Worm (Caenorhabditis elegans) whole organism, late embryonic: Measurements from ENCODE around the gene rif-1.2.

Source experiments
- C38D4.7 ChIP-seq: fragments of 200-800 bp; sonication (Bioruptor generic); optimal IDR thresholded peaks from 2 replicates; lab custom pipeline; 2018; ENCODE audit warnings: mild to moderate bottlenecking, missing genetic modification characterization, moderate library complexity, missing compliant biosample characterization
- F13H6.1 ChIP-seq: sonication (generic microtip); optimal IDR thresholded peaks from 2 replicates; lab custom pipeline; 2016; ENCODE audit warnings: missing genetic modification characterization, missing compliant biosample characterization
- K02D7.2 ChIP-seq: sonication (generic microtip); optimal IDR thresholded peaks from 2 replicates; lab custom pipeline; 2017; ENCODE audit warnings: mild to moderate bottlenecking, missing genetic modification characterization, missing compliant biosample characterization
- K09A11.1 ChIP-seq: sonication (generic microtip); optimal IDR thresholded peaks from 2 replicates; lab custom pipeline; 2017; ENCODE audit warnings: antibody characterized with exemption, mild to moderate bottlenecking, missing genetic modification characterization, missing compliant biosample characterization; ENCODE audit not compliant: insufficient read depth
- Y22D7AL.16 ChIP-seq: sonication (generic microtip); optimal IDR thresholded peaks from 2 replicates; lab custom pipeline; 2016; ENCODE audit warnings: missing genetic modification characterization, missing compliant biosample characterization
- ceh-14 ChIP-seq: sonication (generic microtip); optimal IDR thresholded peaks from 2 replicates; lab custom pipeline; 2016; ENCODE audit warnings: missing genotype, missing genetic modification characterization, missing compliant biosample characterization
- ceh-18 ChIP-seq: sonication (generic microtip); optimal IDR thresholded peaks from 2 replicates; lab custom pipeline; 2016; ENCODE audit warnings: missing genetic modification characterization, missing compliant biosample characterization
- ceh-24 ChIP-seq: sonication (generic microtip); optimal IDR thresholded peaks from 2 replicates; lab custom pipeline; 2016; ENCODE audit warnings: mild to moderate bottlenecking, missing genetic modification characterization, missing compliant biosample characterization
- ceh-34 ChIP-seq: sonication (generic microtip); optimal IDR thresholded peaks from 2 replicates; lab custom pipeline; 2016; ENCODE audit warnings: mild to moderate bottlenecking, missing genetic modification characterization, missing compliant biosample characterization
- ceh-6 ChIP-seq: fragments of 200-800 bp; sonication (Bioruptor generic); optimal IDR thresholded peaks from 2 replicates; lab custom pipeline; 2018; ENCODE audit warnings: mild to moderate bottlenecking, missing genetic modification characterization, missing compliant biosample characterization
- ceh-9 ChIP-seq: sonication (generic microtip); optimal IDR thresholded peaks from 2 replicates; lab custom pipeline; 2016; ENCODE audit warnings: mild to moderate bottlenecking, missing genetic modification characterization, inconsistent platforms, missing compliant biosample characterization
- dmd-4 ChIP-seq: sonication (generic microtip); optimal IDR thresholded peaks from 2 replicates; lab custom pipeline; 2016; ENCODE audit warnings: borderline replicate concordance, missing genetic modification characterization, missing compliant biosample characterization
- dve-1 ChIP-seq: sonication (generic microtip); optimal IDR thresholded peaks from 2 replicates; lab custom pipeline; 2017; ENCODE audit warnings: antibody characterized with exemption, mild to moderate bottlenecking, missing genetic modification characterization, missing compliant biosample characterization
- elt-2 ChIP-seq: sonication (generic microtip); optimal IDR thresholded peaks from 2 replicates; lab custom pipeline; 2016; ENCODE audit warnings: missing genetic modification reagents, missing genetic modification characterization, missing compliant biosample characterization
- elt-4 ChIP-seq: sonication (generic microtip); optimal IDR thresholded peaks from 2 replicates; lab custom pipeline; 2016; ENCODE audit warnings: missing genetic modification characterization, missing compliant biosample characterization
- ets-4 ChIP-seq: sonication (generic microtip); optimal IDR thresholded peaks from 2 replicates; lab custom pipeline; 2016; ENCODE audit warnings: missing genetic modification characterization, missing compliant biosample characterization
- eyg-1 ChIP-seq: sonication (generic microtip); optimal IDR thresholded peaks from 2 replicates; lab custom pipeline; 2016; ENCODE audit warnings: missing genotype, missing genetic modification characterization, missing compliant biosample characterization
- fax-1 ChIP-seq: sonication (generic microtip); optimal IDR thresholded peaks from 2 replicates; lab custom pipeline; 2016; ENCODE audit warnings: missing genotype, missing genetic modification characterization, missing compliant biosample characterization
- fkh-6 ChIP-seq: sonication (generic microtip); optimal IDR thresholded peaks from 2 replicates; lab custom pipeline; 2016; ENCODE audit warnings: missing genetic modification characterization, missing compliant biosample characterization
- hlh-15 ChIP-seq: sonication (generic microtip); optimal IDR thresholded peaks from 2 replicates; lab custom pipeline; 2016; ENCODE audit warnings: missing genetic modification characterization, missing compliant biosample characterization
- hlh-6 ChIP-seq: sonication (generic microtip); optimal IDR thresholded peaks from 2 replicates; lab custom pipeline; 2016; ENCODE audit warnings: missing genotype, missing genetic modification characterization, missing compliant biosample characterization
- lim-6 ChIP-seq: sonication (generic microtip); optimal IDR thresholded peaks from 2 replicates; lab custom pipeline; 2016; ENCODE audit warnings: missing genetic modification characterization, missing compliant biosample characterization
- madf-2 ChIP-seq: sonication (generic microtip); optimal IDR thresholded peaks from 2 replicates; lab custom pipeline; 2017; ENCODE audit warnings: missing genetic modification characterization, missing compliant biosample characterization
- mec-3 ChIP-seq: sonication (generic microtip); optimal IDR thresholded peaks from 2 replicates; lab custom pipeline; 2016; ENCODE audit warnings: borderline replicate concordance, missing genetic modification characterization, missing compliant biosample characterization
- nfya-1 ChIP-seq: sonication (generic microtip); optimal IDR thresholded peaks from 2 replicates; lab custom pipeline; 2017; ENCODE audit warnings: missing genetic modification characterization, mild to moderate bottlenecking, missing compliant biosample characterization, antibody characterized with exemption, moderate library complexity
- nhr-232 ChIP-seq: sonication (generic microtip); optimal IDR thresholded peaks from 2 replicates; lab custom pipeline; 2016; ENCODE audit warnings: missing genetic modification characterization, missing compliant biosample characterization
- npax-4 ChIP-seq: sonication (generic microtip); optimal IDR thresholded peaks from 2 replicates; lab custom pipeline; 2016; ENCODE audit warnings: missing genetic modification characterization, missing compliant biosample characterization
- pqm-1 ChIP-seq: sonication (generic microtip); optimal IDR thresholded peaks from 2 replicates; lab custom pipeline; 2016; ENCODE audit warnings: missing genetic modification characterization, missing compliant biosample characterization
- ref-2 ChIP-seq: sonication (generic microtip); optimal IDR thresholded peaks from 2 replicates; lab custom pipeline; 2016; ENCODE audit warnings: missing genetic modification characterization, missing compliant biosample characterization
- sox-2 ChIP-seq: fragments of 200-800 bp; sonication (Bioruptor generic); IDR thresholded peaks from 2 replicates; pipeline ENCODE4 v1.3.6; 2022; ENCODE audit warnings: missing genetic modification reagents, missing genetic modification characterization, missing compliant biosample characterization
- tbx-2 ChIP-seq: sonication (generic microtip); optimal IDR thresholded peaks from 2 replicates; lab custom pipeline; 2016; ENCODE audit warnings: missing genetic modification characterization, missing compliant biosample characterization
- tbx-7 ChIP-seq: sonication (generic microtip); optimal IDR thresholded peaks from 2 replicates; lab custom pipeline; 2016; ENCODE audit warnings: missing genotype, missing genetic modification characterization, missing compliant biosample characterization
- unc-3 ChIP-seq, 2 experiments: fragments of 200-800 bp in 1 of 2; sonication (Bioruptor generic) in 1 of 2; sonication (generic microtip) in 1 of 2; conservative IDR thresholded peaks in 1 of 2; optimal IDR thresholded peaks in 1 of 2; 2 replicates each; pipeline versions ENCODE4 v1.3.6 to Lab custom; 2016 to 2022; ENCODE audit warnings: missing compliant biosample characterization in 2 of 2, missing genetic modification characterization in 2 of 2, missing genetic modification reagents in 1 of 2
- unc-55 ChIP-seq: sonication (generic microtip); optimal IDR thresholded peaks from 2 replicates; lab custom pipeline; 2017; ENCODE audit warnings: missing biosample characterization, missing genetic modification reagents, missing genetic modification characterization
- unc-86 ChIP-seq: sonication (generic microtip); optimal IDR thresholded peaks from 2 replicates; lab custom pipeline; 2016; ENCODE audit warnings: missing genetic modification characterization, missing compliant biosample characterization

The rif-1.2 gene

ce11 chrX:12331795-12332194 is 39.4 kb downstream of the rif-1.2 start, which contains the start of gene srd-46:
TSS of gene srd-46 (plus strand) at chrX:12332095.
- TF ChIP-seq K02D7.2 (tag; lab: Kevin White, UChicago) (no peak), lim-6 (no peak), madf-2 (tag; lab: Kevin White, UChicago) (no peak), sox-2 (GFP tag; lab: Robert Waterston, UW) (no peak), eyg-1 (tag; lab: Kevin White, UChicago) (no peak), ceh-14 (tag; lab: Kevin White, UChicago) (no peak), elt-2 (tag; lab: Kevin White, UChicago) (no peak), ceh-18 (no peak)

- no peak for TF ChIP-seq fax-1 (tag; lab: Kevin White, UChicago)
- TF ChIP-seq Y22D7AL.16, result no peak
- no peak for TF ChIP-seq K09A11.1 (tag; lab: Kevin White, UChicago)
- no peak for TF ChIP-seq ceh-6 (GFP tag; lab: Kevin White, UChicago)
- no peak for TF ChIP-seq unc-55 (GFP tag; lab: Kevin White, UChicago)
- TF ChIP-seq nhr-232 (tag; lab: Kevin White, UChicago), result no peak
- TF ChIP-seq tbx-7 (tag; lab: Kevin White, UChicago), result no peak
- no peak for TF ChIP-seq dmd-4 (tag; lab: Kevin White, UChicago)
- TF ChIP-seq madf-2 (tag; lab: Kevin White, UChicago), result no peak
- TF ChIP-seq hlh-6 (tag; lab: Kevin White, UChicago), result no peak
- no peak for TF ChIP-seq nfya-1 (tag; lab: Kevin White, UChicago)
These were observed 42.5 kb downstream of the rif-1.2 start, which contains the start of gene srd-45 for ce11 chrX:12328676-12329075. TSS of gene srd-45 (plus strand) at chrX:12328976.

- TF ChIP-seq dve-1, result no peak
- TF ChIP-seq unc-86 (tag; lab: Kevin White, UChicago), result no peak
These were observed 44.8 kb downstream of the rif-1.2 start, which contains the start of gene srd-41 for ce11 chrX:12326424-12326823. TSS of gene srd-41 (plus strand) at chrX:12326724.

- no peak for TF ChIP-seq eyg-1 (tag; lab: Kevin White, UChicago)
- TF ChIP-seq unc-55 (GFP tag; lab: Kevin White, UChicago), result no peak
- TF ChIP-seq elt-4, result no peak
- TF ChIP-seq tbx-2 (tag; lab: Kevin White, UChicago), result no peak
- TF ChIP-seq mec-3 (tag; lab: Kevin White, UChicago), result no peak
- TF ChIP-seq npax-4, result no peak
- TF ChIP-seq hlh-6 (tag; lab: Kevin White, UChicago), result no peak
- no peak for TF ChIP-seq ceh-34 (tag; lab: Kevin White, UChicago)
- TF ChIP-seq lim-6, result no peak
- TF ChIP-seq unc-3 (GFP tag; conservative IDR thresholded peaks at IDR 0.05; lab: Robert Waterston, UW), result no peak
- TF ChIP-seq unc-3 (tag; optimal IDR thresholded peaks at IDR 0.05; lab: Kevin White, UChicago), result no peak
- no peak for TF ChIP-seq dmd-4 (tag; lab: Kevin White, UChicago)
- TF ChIP-seq F13H6.1 (tag; lab: Kevin White, UChicago), result no peak
- no peak for TF ChIP-seq ceh-24 (tag; lab: Kevin White, UChicago)
- no peak for TF ChIP-seq ets-4 (tag; lab: Kevin White, UChicago)
These were observed 47.8 kb downstream of the rif-1.2 start, which contains the start of gene srd-40 for ce11 chrX:12323439-12323838. TSS of gene srd-40 (plus strand) at chrX:12323739.

ce11 chrX:12321357-12321756 is 49.9 kb downstream of the rif-1.2 start, which contains the start of gene F17A2.13:
TSS of gene F17A2.13 (plus strand) at chrX:12321657.
- no peak for TF ChIP-seq fax-1 (tag; lab: Kevin White, UChicago)
- TF ChIP-seq fkh-6 (tag; lab: Kevin White, UChicago), result no peak
- no peak for TF ChIP-seq hlh-6 (tag; lab: Kevin White, UChicago)
- TF ChIP-seq ceh-9 (tag; lab: Kevin White, UChicago), result no peak
- TF ChIP-seq unc-86 (tag; lab: Kevin White, UChicago), result no peak
- no peak for TF ChIP-seq ceh-14 (tag; lab: Kevin White, UChicago)
- no peak for TF ChIP-seq hlh-15 (tag; lab: Kevin White, UChicago)
- no peak for TF ChIP-seq sox-2 (GFP tag; lab: Robert Waterston, UW)
- TF ChIP-seq C38D4.7 (GFP tag; lab: Kevin White, UChicago), result no peak
- no peak for TF ChIP-seq ref-2 (tag; lab: Kevin White, UChicago)
- TF ChIP-seq lim-6, result no peak
- TF ChIP-seq pqm-1 (tag; lab: Kevin White, UChicago), result no peak
- TF ChIP-seq dve-1, result no peak
